Fruit fly (Drosophila melanogaster) whole organism, wandering third instar larva: ENCODE data around the gene lin-52.

Experiments used
- Dif ChIP-seq: fragments of 200-275, 200-300 bp; sonication (Bioruptor generic); optimal IDR thresholded peaks from 2 replicates; lab custom pipeline; 2018; ENCODE audit warnings: missing biosample characterization, missing genetic modification characterization; ENCODE audit not compliant: partially characterized antibody
- Hr78 ChIP-seq: fragments of >200 bp; optimal IDR thresholded peaks from 2 replicates; lab custom pipeline; 2017; ENCODE audit warnings: missing biosample characterization, missing genetic modification characterization
- Vsx2 ChIP-seq: fragments of 200-300, 225-300 bp; sonication (Bioruptor generic); optimal IDR thresholded peaks from 2 replicates; lab custom pipeline; 2018; ENCODE audit warnings: missing biosample characterization, missing genetic modification characterization; ENCODE audit not compliant: partially characterized antibody
- ey ChIP-seq: fragments of 200-800 bp; sonication (Bioruptor generic); optimal IDR thresholded peaks from 2 replicates; lab custom pipeline; 2016; ENCODE audit warnings: missing biosample characterization, missing genetic modification characterization
- pan ChIP-seq: fragments of >200 bp; optimal IDR thresholded peaks from 2 replicates; lab custom pipeline; 2017
- rgr ChIP-seq: fragments of 200-800 bp; sonication (Bioruptor generic); optimal IDR thresholded peaks from 3 replicates; lab custom pipeline; 2016; ENCODE audit warnings: missing biosample characterization, mild to moderate bottlenecking, missing genetic modification characterization
- tai ChIP-seq: sonication (Bioruptor generic); optimal IDR thresholded peaks from 2 replicates; lab custom pipeline; 2016; ENCODE audit warnings: missing biosample characterization, missing genetic modification characterization
- usp ChIP-seq: fragments of >200 bp; optimal IDR thresholded peaks from 2 replicates; lab custom pipeline; 2017; ENCODE audit warnings: missing biosample characterization, missing genetic modification characterization

DNA sequence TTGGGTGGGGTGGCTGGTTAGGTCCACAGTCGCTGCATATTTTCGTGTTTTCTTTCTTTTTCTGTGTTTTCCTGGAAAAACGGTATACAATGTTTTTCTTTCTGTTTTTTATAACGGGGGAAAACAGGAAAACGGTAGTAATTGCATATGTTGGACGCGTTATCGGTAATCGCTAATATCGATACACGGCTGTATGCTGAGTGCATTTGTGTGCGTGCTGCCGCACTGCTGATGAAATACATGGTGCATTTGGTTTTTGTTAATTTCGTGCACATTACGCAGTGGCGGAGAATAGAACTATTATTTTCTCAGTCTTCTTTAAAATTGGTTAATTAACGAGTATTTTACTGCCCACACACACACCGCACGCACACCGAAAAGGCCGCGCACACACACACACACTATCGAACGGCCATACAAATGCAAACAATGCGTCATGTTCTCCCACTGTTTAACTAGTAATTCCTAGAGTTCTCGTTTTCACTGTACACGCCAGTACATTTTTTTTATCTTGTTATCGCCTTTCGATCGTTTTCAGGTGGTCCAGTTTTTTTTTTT lies 8.8 kb upstream of the lin-52 start:
- no peak for TF ChIP-seq usp (GFP tag; lab: Kevin White, UChicago)
- no peak for TF ChIP-seq pan (lab: Kevin White, UChicago)
- no peak for TF ChIP-seq ey
- no peak for TF ChIP-seq Vsx2 (GFP tag; lab: Kevin White, UChicago)
- no peak for TF ChIP-seq Dif (GFP tag; lab: Kevin White, UChicago)
- TF ChIP-seq rgr (GFP tag; lab: Kevin White, UChicago) = no peak
- TF ChIP-seq tai (GFP tag; lab: Kevin White, UChicago) = no peak
- no peak for TF ChIP-seq Hr78
